Worm (Caenorhabditis elegans): ENCODE results near the gene F07E5.12.

Gene F07E5.12

ce11 chrII:2083726-2084179, 16.0 kb downstream of the F07E5.12 start, which contains the start of the genes T16A1.5 and fbxc-49:
Gene T16A1.5, minus strand, starts transcription at chrII:2083826.
Gene fbxc-49, plus strand, starts transcription at chrII:2084129.
- TF ChIP-seq ztf-23 (GFP tag; IDR thresholded peaks at IDR 0.05) (no peak), tab-1 (GFP tag; IDR thresholded peaks at IDR 0.05) (no peak), klf-2 (GFP tag; conservative IDR thresholded peaks at IDR 0.05) (no peak), flt-1 (GFP tag; IDR thresholded peaks at IDR 0.05) (no peak), ref-1 (GFP tag; conservative IDR thresholded peaks at IDR 0.05) (no peak), cog-1 (tag; optimal IDR thresholded peaks at IDR 0.05) (no peak), T22C8.4 (GFP tag; IDR thresholded peaks at IDR 0.05) (no peak)

- no peak for TF ChIP-seq ztf-23 (GFP tag; IDR thresholded peaks at IDR 0.05)
- TF ChIP-seq flt-1 (GFP tag; IDR thresholded peaks at IDR 0.05) = no peak
- no peak for TF ChIP-seq klf-2 (GFP tag; conservative IDR thresholded peaks at IDR 0.05)
- TF ChIP-seq tab-1 (GFP tag; IDR thresholded peaks at IDR 0.05) = no peak
- TF ChIP-seq med-1 (GFP tag; optimal IDR thresholded peaks at IDR 0.05; ENCODE audit: insufficient read depth) = no peak
- no peak for TF ChIP-seq T22C8.4 (GFP tag; IDR thresholded peaks at IDR 0.05)
Observed at ce11 chrII:2087206-2087605, 19.4 kb downstream of the F07E5.12 start.

ce11 chrII:2090605-2091004, 22.8 kb downstream of the F07E5.12 start, which contains the start of gene trpl-5:
Gene trpl-5, minus strand, starts transcription at chrII:2090636.
- TF ChIP-seq klf-2 (GFP tag; conservative IDR thresholded peaks at IDR 0.05) (no peak), med-1 (GFP tag; optimal IDR thresholded peaks at IDR 0.05; ENCODE audit: insufficient read depth) (no peak), T22C8.4 (GFP tag; IDR thresholded peaks at IDR 0.05) (no peak), flt-1 (GFP tag; IDR thresholded peaks at IDR 0.05) (no peak), ztf-29 (GFP tag; IDR thresholded peaks at IDR 0.05) (no peak), ztf-23 (GFP tag; IDR thresholded peaks at IDR 0.05) (no peak), tab-1 (GFP tag; IDR thresholded peaks at IDR 0.05) (no peak), ref-1 (GFP tag; conservative IDR thresholded peaks at IDR 0.05) (no peak)

- TF ChIP-seq tab-1 (GFP tag; IDR thresholded peaks at IDR 0.05) = no peak
- TF ChIP-seq flt-1 (GFP tag; IDR thresholded peaks at IDR 0.05) = peak; percentile 50; the same call in 1 of the 2 replicates
Observed at ce11 chrII:2091972-2092371, 24.2 kb downstream of the F07E5.12 start, which contains the start of gene T16A1.10. Gene T16A1.10, minus strand, starts transcription at chrII:2092094.

ce11 chrII:2093456-2093926, 25.7 kb downstream of the F07E5.12 start, which contains the start of gene fbxb-37:
Gene fbxb-37, minus strand, starts transcription at chrII:2093876.
- TF ChIP-seq T22C8.4 (GFP tag; IDR thresholded peaks at IDR 0.05) (no peak), klf-2 (GFP tag; conservative IDR thresholded peaks at IDR 0.05) (no peak), med-1 (GFP tag; optimal IDR thresholded peaks at IDR 0.05; ENCODE audit: insufficient read depth) (no peak), tab-1 (GFP tag; IDR thresholded peaks at IDR 0.05) (no peak), ztf-29 (GFP tag; IDR thresholded peaks at IDR 0.05) (no peak), cog-1 (tag; optimal IDR thresholded peaks at IDR 0.05) (no peak), ref-1 (GFP tag; conservative IDR thresholded peaks at IDR 0.05) (no peak), ztf-23 (GFP tag; IDR thresholded peaks at IDR 0.05) (no peak), flt-1 (GFP tag; IDR thresholded peaks at IDR 0.05) (no peak)

ce11 chrII:2094924-2095650, 27.3 kb downstream of the F07E5.12 start, which contains the start of gene T16A1.2:
Gene T16A1.2, plus strand, starts transcription at chrII:2095600.
- TF ChIP-seq ztf-29 (GFP tag; IDR thresholded peaks at IDR 0.05) = no peak
- no peak for TF ChIP-seq ref-1 (GFP tag; conservative IDR thresholded peaks at IDR 0.05)
- TF ChIP-seq ztf-23 (GFP tag; IDR thresholded peaks at IDR 0.05) = no peak
- no peak for TF ChIP-seq tab-1 (GFP tag; IDR thresholded peaks at IDR 0.05)
- TF ChIP-seq med-1 (GFP tag; optimal IDR thresholded peaks at IDR 0.05; ENCODE audit: insufficient read depth) = no peak
- TF ChIP-seq klf-2 (GFP tag; conservative IDR thresholded peaks at IDR 0.05) = no peak
- no peak for TF ChIP-seq flt-1 (GFP tag; IDR thresholded peaks at IDR 0.05)
- TF ChIP-seq cog-1 (tag; optimal IDR thresholded peaks at IDR 0.05) = no peak
- TF ChIP-seq T22C8.4 (GFP tag; IDR thresholded peaks at IDR 0.05) = no peak

ce11 chrII:2099139-2099976, 31.6 kb downstream of the F07E5.12 start, which contains the start of gene math-42:
Gene math-42, plus strand, starts transcription at chrII:2099926.
- TF ChIP-seq T22C8.4 (GFP tag; IDR thresholded peaks at IDR 0.05) (no peak), cog-1 (tag; optimal IDR thresholded peaks at IDR 0.05) (no peak), klf-2 (GFP tag; conservative IDR thresholded peaks at IDR 0.05) (no peak), ztf-23 (GFP tag; IDR thresholded peaks at IDR 0.05) (no peak), ztf-29 (GFP tag; IDR thresholded peaks at IDR 0.05) (no peak), tab-1 (GFP tag; IDR thresholded peaks at IDR 0.05) (no peak), med-1 (GFP tag; optimal IDR thresholded peaks at IDR 0.05; ENCODE audit: insufficient read depth) (no peak), flt-1 (GFP tag; IDR thresholded peaks at IDR 0.05) (no peak), ref-1 (GFP tag; conservative IDR thresholded peaks at IDR 0.05) (no peak)

- no peak for TF ChIP-seq med-1 (GFP tag; optimal IDR thresholded peaks at IDR 0.05; ENCODE audit: insufficient read depth)
- no peak for TF ChIP-seq T22C8.4 (GFP tag; IDR thresholded peaks at IDR 0.05)
- TF ChIP-seq tab-1 (GFP tag; IDR thresholded peaks at IDR 0.05) = no peak
- no peak for TF ChIP-seq cog-1 (tag; optimal IDR thresholded peaks at IDR 0.05)
- no peak for TF ChIP-seq flt-1 (GFP tag; IDR thresholded peaks at IDR 0.05)
- TF ChIP-seq ref-1 (GFP tag; conservative IDR thresholded peaks at IDR 0.05) = no peak
- TF ChIP-seq ztf-23 (GFP tag; IDR thresholded peaks at IDR 0.05) = no peak
- TF ChIP-seq klf-2 (GFP tag; conservative IDR thresholded peaks at IDR 0.05) = no peak
- no peak for TF ChIP-seq ztf-29 (GFP tag; IDR thresholded peaks at IDR 0.05)
Observed at ce11 chrII:2108295-2108694, 40.5 kb downstream of the F07E5.12 start, which contains the start of gene R52.4. Gene R52.4, minus strand, starts transcription at chrII:2108395.

ce11 chrII:2109943-2110342, 42.2 kb downstream of the F07E5.12 start, which contains the start of gene R52.5:
Gene R52.5, minus strand, starts transcription at chrII:2110043.
- TF ChIP-seq flt-1 (GFP tag; IDR thresholded peaks at IDR 0.05) (no peak), ztf-23 (GFP tag; IDR thresholded peaks at IDR 0.05) (no peak), med-1 (GFP tag; optimal IDR thresholded peaks at IDR 0.05; ENCODE audit: insufficient read depth) (no peak), T22C8.4 (GFP tag; IDR thresholded peaks at IDR 0.05) (no peak), tab-1 (GFP tag; IDR thresholded peaks at IDR 0.05) (no peak), klf-2 (GFP tag; conservative IDR thresholded peaks at IDR 0.05) (no peak), ref-1 (GFP tag; conservative IDR thresholded peaks at IDR 0.05) (no peak), cog-1 (tag; optimal IDR thresholded peaks at IDR 0.05) (no peak), ztf-29 (GFP tag; IDR thresholded peaks at IDR 0.05) (no peak)

Data from whole organism, midembryonic.